Fruit fly (Drosophila melanogaster): ENCODE data around the gene CG13639.

Gene CG13639

DNA sequence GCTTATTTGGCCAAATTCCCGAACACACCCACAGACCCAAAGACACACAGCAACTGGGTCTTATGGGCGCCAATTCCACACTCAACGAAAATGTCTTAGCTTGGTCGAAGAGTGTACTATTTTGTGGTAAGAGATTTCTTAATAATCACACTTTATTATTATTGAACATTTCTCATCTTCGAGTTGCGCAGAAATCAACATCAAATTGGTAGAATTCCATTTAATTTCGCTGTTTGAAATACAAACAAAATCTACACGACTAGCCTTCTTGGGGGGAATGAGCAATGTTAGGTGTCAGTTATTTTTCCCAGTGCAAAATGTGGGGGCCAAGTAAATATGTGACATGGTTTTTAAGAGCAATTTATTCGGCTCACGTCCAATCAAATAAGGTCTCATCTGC, 30.8 kb upstream of the CG13639 start:
- TF ChIP-seq Dfd (GFP tag; optimal IDR thresholded peaks at IDR 0.05) = no peak
- TF ChIP-seq Mio (GFP tag; optimal IDR thresholded peaks at IDR 0.05) = no peak
- no peak for TF ChIP-seq usp (GFP tag; optimal IDR thresholded peaks at IDR 0.05)
- no peak for TF ChIP-seq lola (GFP tag; optimal IDR thresholded peaks at IDR 0.05)
- TF ChIP-seq CrebA (GFP tag; optimal IDR thresholded peaks at IDR 0.05; ENCODE audit: borderline replicate concordance) = no peak
- no peak for TF ChIP-seq h (GFP tag; optimal IDR thresholded peaks at IDR 0.05)
- no peak for TF ChIP-seq Abd-B (GFP tag; optimal IDR thresholded peaks at IDR 0.05)
- TF ChIP-seq rgr (GFP tag; optimal IDR thresholded peaks at IDR 0.05) = no peak
- TF ChIP-seq dmrt93B (GFP tag; optimal IDR thresholded peaks at IDR 0.05) = no peak
- TF ChIP-seq Hr78 (GFP tag; optimal IDR thresholded peaks at IDR 0.05) = no peak
- TF ChIP-seq jim (GFP tag; optimal IDR thresholded peaks at IDR 0.05) = no peak
- no peak for TF ChIP-seq OdsH (GFP tag; optimal IDR thresholded peaks at IDR 0.05)
- TF ChIP-seq sv (GFP tag; optimal IDR thresholded peaks at IDR 0.05) = no peak
- TF ChIP-seq Vsx2 (GFP tag; optimal IDR thresholded peaks at IDR 0.05; ENCODE audit: partially characterized antibody) = no peak

DNA sequence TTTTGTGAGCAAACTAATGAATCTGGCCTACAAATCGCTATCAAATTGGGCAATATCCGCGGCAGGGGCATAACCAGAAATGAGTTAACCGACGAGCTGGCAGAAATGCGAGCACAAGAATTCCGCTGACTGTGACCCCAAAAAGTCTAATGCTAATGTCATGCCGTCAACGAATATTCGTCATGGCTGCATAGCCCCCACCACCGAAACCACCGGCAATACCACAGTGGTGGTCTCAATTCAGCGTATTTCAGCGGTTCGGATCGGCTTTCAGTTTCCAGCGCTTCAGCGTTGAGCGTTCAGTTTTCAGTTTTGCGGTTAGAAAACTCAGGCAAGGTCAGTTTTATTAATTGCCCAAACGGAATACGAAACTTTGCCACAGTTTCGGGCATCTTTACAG, 30.1 kb upstream of the CG13639 start:
- no peak for TF ChIP-seq Rel (GFP tag; optimal IDR thresholded peaks at IDR 0.05)
- no peak for TF ChIP-seq Rel (tag; optimal IDR thresholded peaks at IDR 0.05)
- no peak for TF ChIP-seq Abd-B (GFP tag; optimal IDR thresholded peaks at IDR 0.05)
- TF ChIP-seq Hr78 (GFP tag; optimal IDR thresholded peaks at IDR 0.05) = no peak
- TF ChIP-seq tai (GFP tag; optimal IDR thresholded peaks at IDR 0.05) = no peak
- no peak for TF ChIP-seq Dif (GFP tag; optimal IDR thresholded peaks at IDR 0.05; ENCODE audit: partially characterized antibody)
- no peak for TF ChIP-seq fru (GFP tag; optimal IDR thresholded peaks at IDR 0.05)
- no peak for TF ChIP-seq CG32264 (GFP tag; optimal IDR thresholded peaks at IDR 0.05)

DNA sequence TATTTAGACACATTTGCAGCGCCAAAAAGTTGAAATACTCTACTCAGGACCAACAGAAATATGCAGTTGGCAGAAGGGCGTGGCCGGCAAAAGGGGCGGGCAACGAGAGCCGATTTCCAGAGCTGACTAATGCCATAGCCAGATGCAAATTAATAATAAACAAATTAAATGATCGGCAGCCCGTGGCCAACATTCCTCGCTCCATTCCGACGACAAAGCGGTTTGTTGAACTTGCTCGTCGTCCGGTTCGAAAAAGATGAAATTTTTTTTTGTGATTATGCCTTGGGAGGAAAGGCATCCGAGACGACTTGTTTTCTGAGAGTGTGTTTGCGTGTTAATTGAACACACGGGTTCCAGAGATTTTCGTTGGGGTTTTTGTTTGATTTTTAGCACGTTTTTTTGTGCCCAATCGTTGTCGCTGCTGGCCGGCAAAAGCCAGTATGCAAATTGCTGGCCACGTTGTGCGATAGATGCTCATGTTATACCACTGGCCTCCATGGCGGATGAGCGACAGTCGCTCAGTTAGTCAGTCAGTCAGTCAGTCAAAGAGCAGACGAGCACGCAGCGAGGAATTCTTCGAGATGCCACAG, 29.2 kb upstream of the CG13639 start:
- TF ChIP-seq Rel (GFP tag; optimal IDR thresholded peaks at IDR 0.05) (no peak), Rel (tag; optimal IDR thresholded peaks at IDR 0.05) (peak; percentile 76), Myc (optimal IDR thresholded peaks at IDR 0.05) (no peak), Vsx2 (GFP tag; optimal IDR thresholded peaks at IDR 0.05; ENCODE audit: partially characterized antibody) (peak; percentile 10), h (GFP tag; optimal IDR thresholded peaks at IDR 0.05) (peak; percentile 54), dsf (GFP tag; optimal IDR thresholded peaks at IDR 0.05; ENCODE audit: borderline replicate concordance) (no peak), br (GFP tag; optimal IDR thresholded peaks at IDR 0.05) (peak; percentile 10), GATAd (GFP tag; optimal IDR thresholded peaks at IDR 0.05) (no peak), tai (GFP tag; optimal IDR thresholded peaks at IDR 0.05) (no peak), dl (GFP tag; optimal IDR thresholded peaks at IDR 0.05; ENCODE audit: insufficient read depth in 1 of 2, partially characterized antibody in 2 of 2) (no peak), sv (GFP tag; optimal IDR thresholded peaks at IDR 0.05) (no peak), OdsH (GFP tag; optimal IDR thresholded peaks at IDR 0.05) (no peak)

DNA sequence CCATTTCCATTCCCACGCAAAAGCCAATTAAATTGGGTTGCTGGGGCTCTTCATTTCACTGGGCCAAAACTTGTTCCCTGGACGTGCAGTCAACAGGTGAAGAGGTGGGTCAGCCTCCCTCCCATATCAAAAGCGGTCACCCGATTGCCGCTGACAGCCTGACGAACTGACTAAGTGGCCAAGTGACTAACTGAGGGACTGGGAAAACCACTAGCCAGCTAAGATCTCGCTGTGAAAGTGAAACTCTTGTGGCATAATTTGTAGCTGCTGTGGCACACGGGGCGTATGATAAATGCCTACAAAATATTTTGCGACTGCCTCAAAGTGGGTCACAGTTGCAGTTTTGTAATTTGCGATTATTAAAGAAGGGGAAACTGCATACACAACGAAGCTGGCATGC, 28.3 kb upstream of the CG13639 start:
- no peak for TF ChIP-seq HLH106 (tag; optimal IDR thresholded peaks at IDR 0.05)
- no peak for TF ChIP-seq sage (GFP tag; optimal IDR thresholded peaks at IDR 0.05)
- no peak for TF ChIP-seq br (GFP tag; optimal IDR thresholded peaks at IDR 0.05)
- TF ChIP-seq Mio (GFP tag; optimal IDR thresholded peaks at IDR 0.05) = no peak

DNA sequence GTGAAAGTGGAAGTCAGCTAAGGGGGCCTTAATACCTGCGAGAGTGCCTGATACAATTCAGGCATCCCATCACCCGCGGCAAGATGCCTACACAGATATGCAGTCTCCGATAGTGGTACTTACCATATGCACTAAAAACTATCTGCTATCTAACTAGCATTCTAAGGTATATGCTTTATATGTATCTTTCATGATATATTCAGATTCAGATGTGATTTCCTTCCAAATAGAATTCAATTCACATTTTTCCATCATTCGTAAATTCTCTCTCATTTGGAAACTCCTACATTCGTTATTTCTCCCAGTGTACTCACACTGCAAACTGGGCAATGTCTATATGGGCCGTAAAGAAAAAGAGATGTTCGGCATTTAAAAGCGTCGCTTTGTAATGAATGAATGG, 26.3 kb upstream of the CG13639 start:
- TF ChIP-seq ey (GFP tag; optimal IDR thresholded peaks at IDR 0.05) = no peak
- no peak for TF ChIP-seq Mio (GFP tag; optimal IDR thresholded peaks at IDR 0.05)
- TF ChIP-seq Hr83 (GFP tag; optimal IDR thresholded peaks at IDR 0.05; ENCODE audit: poor library complexity, severe bottlenecking) = no peak
- TF ChIP-seq lola (GFP tag; optimal IDR thresholded peaks at IDR 0.05) = no peak
- no peak for TF ChIP-seq rgr (GFP tag; optimal IDR thresholded peaks at IDR 0.05)
- no peak for TF ChIP-seq Abd-B (GFP tag; optimal IDR thresholded peaks at IDR 0.05)
- no peak for TF ChIP-seq CG9705 (GFP tag; optimal IDR thresholded peaks at IDR 0.05)
- no peak for TF ChIP-seq Jra (GFP tag; optimal IDR thresholded peaks at IDR 0.05)
- TF ChIP-seq Sp1 (GFP tag; optimal IDR thresholded peaks at IDR 0.05) = no peak
- no peak for TF ChIP-seq sage (GFP tag; optimal IDR thresholded peaks at IDR 0.05)
- no peak for TF ChIP-seq foxo (GFP tag; optimal IDR thresholded peaks at IDR 0.05)
- TF ChIP-seq N (GFP tag; optimal IDR thresholded peaks at IDR 0.05) = no peak
- TF ChIP-seq CG32264 (GFP tag; optimal IDR thresholded peaks at IDR 0.05) = no peak
- no peak for TF ChIP-seq pan (optimal IDR thresholded peaks at IDR 0.05)
- TF ChIP-seq dsf (GFP tag; optimal IDR thresholded peaks at IDR 0.05; ENCODE audit: borderline replicate concordance) = no peak
- TF ChIP-seq Rel (GFP tag; optimal IDR thresholded peaks at IDR 0.05) = no peak
- no peak for TF ChIP-seq Rel (tag; optimal IDR thresholded peaks at IDR 0.05)

All from whole organism, wandering third instar larva.